Worm (Caenorhabditis elegans): Measurements from ENCODE around the gene K02F3.2.

The K02F3.2 gene

ce11 chrIII:900134-900533 is 54.5 kb downstream of the K02F3.2 start:
- TF ChIP-seq ces-1 (GFP tag; optimal IDR thresholded peaks at IDR 0.05) (no peak), swsn-7 (tag; optimal IDR thresholded peaks at IDR 0.05) (no peak), ztf-11 (tag; optimal IDR thresholded peaks at IDR 0.05) (no peak), jun-1 (tag; optimal IDR thresholded peaks at IDR 0.05) (no peak), mef-2 (tag; optimal IDR thresholded peaks at IDR 0.05) (no peak), nhr-77 (tag; optimal IDR thresholded peaks at IDR 0.05) (no peak), blmp-1 (tag; optimal IDR thresholded peaks at IDR 0.05) (no peak), grh-1 (GFP tag; IDR thresholded peaks at IDR 0.05) (no peak), hlh-4 (tag; optimal IDR thresholded peaks at IDR 0.05) (no peak), hlh-17 (GFP tag; optimal IDR thresholded peaks at IDR 0.05; ENCODE audit: borderline replicate concordance) (no peak), egl-27 (tag; optimal IDR thresholded peaks at IDR 0.05) (no peak), tlp-1 (tag; optimal IDR thresholded peaks at IDR 0.05) (no peak), ztf-4 (tag; optimal IDR thresholded peaks at IDR 0.05) (no peak), lin-14 (GFP tag; optimal IDR thresholded peaks at IDR 0.05) (no peak), aly-2 (tag; optimal IDR thresholded peaks at IDR 0.05) (no peak)
